Fruit fly (Drosophila melanogaster): ENCODE data around the gene CG3457.

- TF ChIP-seq sage (GFP tag; optimal IDR thresholded peaks at IDR 0.05) (no peak), dmrt93B (GFP tag; optimal IDR thresholded peaks at IDR 0.05) (no peak), Dfd (GFP tag; optimal IDR thresholded peaks at IDR 0.05) (no peak), OdsH (GFP tag; optimal IDR thresholded peaks at IDR 0.05) (no peak), h (GFP tag; optimal IDR thresholded peaks at IDR 0.05) (no peak), Sp1 (GFP tag; optimal IDR thresholded peaks at IDR 0.05) (peak; percentile 2), CrebA (GFP tag; optimal IDR thresholded peaks at IDR 0.05; ENCODE audit: borderline replicate concordance) (no peak), dsf (GFP tag; optimal IDR thresholded peaks at IDR 0.05; ENCODE audit: borderline replicate concordance) (no peak), CG32264 (GFP tag; optimal IDR thresholded peaks at IDR 0.05) (no peak), br (GFP tag; optimal IDR thresholded peaks at IDR 0.05) (no peak), GATAd (GFP tag; optimal IDR thresholded peaks at IDR 0.05) (no peak), Vsx2 (GFP tag; optimal IDR thresholded peaks at IDR 0.05; ENCODE audit: partially characterized antibody) (no peak), Abd-B (GFP tag; optimal IDR thresholded peaks at IDR 0.05) (peak; percentile 74), tai (GFP tag; optimal IDR thresholded peaks at IDR 0.05) (no peak)
These were observed 29.6 kb upstream of the CG3457 start for dm6 chrX:2157929-2158610.
